Fruit fly (Drosophila melanogaster) whole organism, embryonic: ENCODE measurements around the gene Prm.
A peak's percentile ranks its signal among the peaks of the same experiment; 100 is the strongest.

Experiments used
- Atf6 ChIP-seq: fragments of 200-800 bp; sonication (Bioruptor generic); IDR thresholded peaks from 2 replicates; pipeline ENCODE4 v1.3.6; 2022; ENCODE audit warnings: missing biosample characterization, missing genetic modification characterization
- B-H2 ChIP-seq: fragments of 200-800 bp; sonication (Bioruptor generic); optimal IDR thresholded peaks from 2 replicates; lab custom pipeline; 2018; ENCODE audit warnings: missing biosample characterization, mild to moderate bottlenecking, missing genetic modification characterization
- BEAF-32 ChIP-seq: fragments of 200-800 bp; sonication (Bioruptor generic); optimal IDR thresholded peaks from 3 replicates; lab custom pipeline; 2017; ENCODE audit warnings: missing biosample characterization, missing genetic modification characterization, mild to moderate bottlenecking, moderate library complexity, missing genetic modification reagents
- CG11456 ChIP-seq: fragments of 200-800 bp; sonication (Bioruptor generic); IDR thresholded peaks from 3 replicates; pipeline ENCODE4 v1.3.6; 2022; ENCODE audit warnings: missing biosample characterization, missing genetic modification characterization
- CG11504 ChIP-seq: fragments of 200-800 bp; sonication (Bioruptor generic); optimal IDR thresholded peaks from 3 replicates; lab custom pipeline; 2019; ENCODE audit warnings: missing biosample characterization, mild to moderate bottlenecking, missing genetic modification characterization, moderate library complexity
- CG13287 ChIP-seq: fragments of 200-800 bp; sonication (Bioruptor generic); IDR thresholded peaks from 2 replicates; pipeline ENCODE4 v1.3.6; 2022; ENCODE audit warnings: missing biosample characterization, missing genetic modification characterization; ENCODE audit not compliant: partially characterized antibody
- CG14014 ChIP-seq: fragments of 200-800 bp; sonication (Bioruptor generic); IDR thresholded peaks from 2 replicates; pipeline ENCODE4 v1.3.6; 2022; ENCODE audit warnings: missing biosample characterization, missing genetic modification characterization
- CG1647 ChIP-seq: fragments of 200-800 bp; sonication (Bioruptor generic); optimal IDR thresholded peaks from 3 replicates; lab custom pipeline; 2016; ENCODE audit warnings: missing biosample characterization, missing genetic modification characterization
- CG16779 ChIP-seq: fragments of 200-800 bp; sonication (Bioruptor generic); IDR thresholded peaks from 2 replicates; pipeline ENCODE4 v1.3.6; 2022; ENCODE audit warnings: missing biosample characterization, missing genetic modification characterization
- CG17186 ChIP-seq: fragments of 200-800 bp; sonication (Bioruptor generic); optimal IDR thresholded peaks from 3 replicates; lab custom pipeline; 2017; ENCODE audit warnings: missing biosample characterization, missing genetic modification reagents, missing genetic modification characterization
- CG34376 ChIP-seq: fragments of 200-800 bp; sonication (Bioruptor generic); optimal IDR thresholded peaks from 2 replicates; lab custom pipeline; 2018; ENCODE audit warnings: missing biosample characterization, mild to moderate bottlenecking, missing genetic modification characterization
- CG8290 ChIP-seq, 3 experiments: fragments of 200-800 bp; sonication (Bioruptor generic); optimal IDR thresholded peaks; 2 replicates each; lab custom pipeline; 2016 to 2019; ENCODE audit warnings: missing biosample characterization in 3 of 3, missing genetic modification characterization in 3 of 3, mild to moderate bottlenecking in 2 of 3, moderate library complexity in 1 of 3
- CG9437 ChIP-seq: fragments of 200-800 bp; sonication (Bioruptor generic); optimal IDR thresholded peaks from 2 replicates; lab custom pipeline; 2018; ENCODE audit warnings: missing biosample characterization, mild to moderate bottlenecking, missing genetic modification characterization
- CG9609 ChIP-seq: fragments of 200-800 bp; sonication (Bioruptor generic); optimal IDR thresholded peaks from 3 replicates; lab custom pipeline; 2016; ENCODE audit warnings: missing biosample characterization, missing genetic modification characterization
- CG9932 ChIP-seq: fragments of 200-800 bp; sonication (Bioruptor generic); IDR thresholded peaks from 2 replicates; pipeline ENCODE4 v1.3.6; 2022; ENCODE audit warnings: missing biosample characterization, missing genetic modification characterization
- CTCF ChIP-seq: fragments of 200-800 bp; sonication (Bioruptor generic); optimal IDR thresholded peaks from 2 replicates; lab custom pipeline; 2017; ENCODE audit warnings: missing biosample characterization, mild to moderate bottlenecking, missing genetic modification characterization, moderate library complexity
- Camta ChIP-seq: fragments of 200-800 bp; sonication (Bioruptor generic); optimal IDR thresholded peaks from 2 replicates; lab custom pipeline; 2016; ENCODE audit warnings: missing biosample characterization, missing genetic modification characterization
- Dip3 ChIP-seq: fragments of 200-800 bp; sonication (Bioruptor generic); optimal IDR thresholded peaks from 3 replicates; lab custom pipeline; 2016; ENCODE audit warnings: missing biosample characterization, missing genetic modification characterization
- Dref ChIP-seq: fragments of 200-800 bp; sonication (Bioruptor generic); IDR thresholded peaks from 2 replicates; pipeline ENCODE4 v1.3.6; 2022; ENCODE audit warnings: missing biosample characterization, missing genetic modification characterization
- Ets65A ChIP-seq: fragments of 200-800 bp; sonication (Bioruptor generic); peaks from one replicate; lab custom pipeline; 2016; ENCODE audit warnings: missing biosample characterization, missing genetic modification characterization
- Gsc ChIP-seq: fragments of 200-800 bp; sonication (Bioruptor generic); IDR thresholded peaks from 2 replicates; pipeline ENCODE4 v1.3.6; 2022; ENCODE audit warnings: missing biosample characterization, missing genetic modification characterization
- HLH54F ChIP-seq: fragments of 200-800 bp; sonication (Bioruptor generic); optimal IDR thresholded peaks from 3 replicates; lab custom pipeline; 2016; ENCODE audit warnings: missing biosample characterization, missing genetic modification characterization
- HLHmδ ChIP-seq: fragments of 200-800 bp; sonication (Bioruptor generic); optimal IDR thresholded peaks from 2 replicates; lab custom pipeline; 2018; ENCODE audit warnings: missing biosample characterization, mild to moderate bottlenecking, missing genetic modification characterization, moderate library complexity
- HmgZ ChIP-seq: fragments of 200-800 bp; sonication (Bioruptor generic); optimal IDR thresholded peaks from 2 replicates; lab custom pipeline; 2018; ENCODE audit warnings: missing biosample characterization, mild to moderate bottlenecking, missing genetic modification characterization
- MBD-R2 ChIP-seq: fragments of 200-800 bp; sonication (Bioruptor generic); IDR thresholded peaks from 2 replicates; pipeline ENCODE4 v1.3.6; 2022; ENCODE audit warnings: missing biosample characterization, missing genetic modification characterization
- NC2β ChIP-seq: fragments of 200-800 bp; sonication (Bioruptor generic); optimal IDR thresholded peaks from 2 replicates; lab custom pipeline; 2016; ENCODE audit warnings: missing biosample characterization, missing genetic modification characterization
- NFAT ChIP-seq: fragments of 200-800 bp; sonication (Bioruptor generic); IDR thresholded peaks from 2 replicates; pipeline ENCODE4 v1.3.6; 2022; ENCODE audit warnings: missing biosample characterization, missing genetic modification characterization
- PHDP ChIP-seq: fragments of 200-800 bp; sonication (Bioruptor generic); optimal IDR thresholded peaks from 3 replicates; lab custom pipeline; 2018; ENCODE audit warnings: missing biosample characterization, mild to moderate bottlenecking, missing genetic modification characterization, moderate library complexity
- Pdp1 ChIP-seq, 2 experiments: fragments of 200-800 bp; sonication (Bioruptor generic); optimal IDR thresholded peaks; 3 replicates each; lab custom pipeline; 2016; ENCODE audit warnings: missing biosample characterization in 2 of 2, missing genetic modification characterization in 2 of 2, mild to moderate bottlenecking in 1 of 2, moderate library complexity in 1 of 2
- Sox100B ChIP-seq: fragments of 200-800 bp; sonication (Bioruptor generic); optimal IDR thresholded peaks from 3 replicates; lab custom pipeline; 2018; ENCODE audit warnings: missing biosample characterization, mild to moderate bottlenecking, missing genetic modification characterization
- YL-1 ChIP-seq: fragments of 200-800 bp; sonication (Bioruptor generic); optimal IDR thresholded peaks from 3 replicates; lab custom pipeline; 2017; ENCODE audit warnings: missing biosample characterization, mild to moderate bottlenecking, missing genetic modification characterization
- ara ChIP-seq: fragments of 200-800 bp; sonication (Bioruptor generic); IDR thresholded peaks from 2 replicates; pipeline ENCODE4 v1.3.6; 2022; ENCODE audit warnings: missing biosample characterization, missing genetic modification characterization
- ems ChIP-seq: fragments of 200-800 bp; sonication (Bioruptor generic); optimal IDR thresholded peaks from 3 replicates; lab custom pipeline; 2016; ENCODE audit warnings: missing biosample characterization, missing genetic modification characterization
- grau ChIP-seq: fragments of 200-800 bp; optimal IDR thresholded peaks from 3 replicates; lab custom pipeline; 2019; ENCODE audit warnings: missing biosample characterization, mild to moderate bottlenecking, missing genetic modification characterization, moderate library complexity
- gro ChIP-seq: fragments of 200-800 bp; sonication (Bioruptor generic); optimal IDR thresholded peaks from 2 replicates; lab custom pipeline; 2016; ENCODE audit warnings: missing biosample characterization, missing genetic modification characterization
- hb ChIP-seq: fragments of 200-800 bp; sonication (Bioruptor generic); IDR thresholded peaks from 3 replicates; pipeline ENCODE4 v1.3.6; 2022; ENCODE audit warnings: missing biosample characterization, missing genetic modification characterization; ENCODE audit not compliant: partially characterized antibody
- jumu ChIP-seq: fragments of 200-800 bp; sonication (Bioruptor generic); optimal IDR thresholded peaks from 3 replicates; lab custom pipeline; 2016; ENCODE audit warnings: missing biosample characterization, missing genetic modification characterization
- ken ChIP-seq: fragments of 200-800 bp; sonication (Bioruptor generic); IDR thresholded peaks from 3 replicates; pipeline ENCODE4 v1.3.6; 2022; ENCODE audit warnings: missing biosample characterization, missing genetic modification characterization
- lab ChIP-seq: fragments of 200-800 bp; sonication (Bioruptor generic); optimal IDR thresholded peaks from 3 replicates; lab custom pipeline; 2017; ENCODE audit warnings: missing biosample characterization, missing genetic modification characterization, mild to moderate bottlenecking, moderate library complexity, missing genetic modification reagents
- lbe ChIP-seq: fragments of 200-800 bp; sonication (Bioruptor generic); optimal IDR thresholded peaks from 2 replicates; lab custom pipeline; 2016; ENCODE audit warnings: missing biosample characterization, mild to moderate bottlenecking, missing genetic modification characterization
- mirr ChIP-seq: fragments of 200-800 bp; sonication (Bioruptor generic); optimal IDR thresholded peaks from 3 replicates; lab custom pipeline; 2018; ENCODE audit warnings: missing biosample characterization, mild to moderate bottlenecking, missing genetic modification characterization
- pzg ChIP-seq: fragments of 200-800 bp; sonication (Bioruptor generic); optimal IDR thresholded peaks from 3 replicates; lab custom pipeline; 2018; ENCODE audit warnings: missing biosample characterization, mild to moderate bottlenecking, missing genetic modification characterization, moderate library complexity
- rib ChIP-seq: fragments of 200-800 bp; sonication (Bioruptor generic); IDR thresholded peaks from 2 replicates; pipeline ENCODE4 v1.3.6; 2022; ENCODE audit warnings: missing biosample characterization, missing genetic modification characterization
- so ChIP-seq: fragments of 200-800 bp; sonication (Bioruptor generic); IDR thresholded peaks from 3 replicates; pipeline ENCODE4 v1.3.6; 2022; ENCODE audit warnings: missing biosample characterization, missing genetic modification characterization
- sob ChIP-seq: fragments of 200-800 bp; sonication (Bioruptor generic); IDR thresholded peaks from 2 replicates; pipeline ENCODE4 v1.3.6; 2022; ENCODE audit warnings: missing biosample characterization, missing genetic modification characterization
- sug ChIP-seq: fragments of 200-800 bp; optimal IDR thresholded peaks from 2 replicates; lab custom pipeline; 2019; ENCODE audit warnings: missing biosample characterization, mild to moderate bottlenecking, missing genetic modification characterization, moderate library complexity
- tin ChIP-seq: fragments of 200-800 bp; sonication (Bioruptor generic); optimal IDR thresholded peaks from 3 replicates; lab custom pipeline; 2016; ENCODE audit warnings: missing biosample characterization, missing genetic modification characterization
- tll ChIP-seq, 2 experiments: fragments of 200-800 bp in 1 of 2; fragments of >200 bp in 1 of 2; sonication (Bioruptor generic) in 1 of 2; optimal IDR thresholded peaks; 2 replicates each; lab custom pipeline; 2017 to 2019; ENCODE audit warnings: missing biosample characterization in 2 of 2, missing genetic modification characterization in 2 of 2, mild to moderate bottlenecking in 1 of 2, moderate library complexity in 1 of 2
- trh ChIP-seq: fragments of 200-800 bp; sonication (Bioruptor generic); optimal IDR thresholded peaks from 2 replicates; lab custom pipeline; 2016; ENCODE audit warnings: missing biosample characterization, missing genetic modification characterization
- wor ChIP-seq: fragments of 200-800 bp; sonication (Bioruptor generic); IDR thresholded peaks from 2 replicates; pipeline ENCODE4 v1.3.6; 2022; ENCODE audit warnings: missing biosample characterization, missing genetic modification characterization

Prm gene

dm6 chr3L:8719990-8720559, 25.0 kb downstream of the Prm start, which contains the start of gene SrpRbeta (continued):
- peak; percentile 63; the same call in 1 of the 2 replicates for TF ChIP-seq MBD-R2
- peak; percentile 7 for TF ChIP-seq ems (GFP tag; lab: Kevin White, UChicago)
- 0 out of 2 replicates have a peak, but pooled peaks have one; percentile 27 for TF ChIP-seq CG16779 (GFP tag; lab: Robert Waterston, UW)
- peak; percentile 23; the same call in 1 of the 3 replicates for TF ChIP-seq CG11456 (GFP tag; lab: Robert Waterston, UW)
- TF ChIP-seq YL-1 (GFP tag; lab: Kevin White, UChicago) = peak; percentile 87
- TF ChIP-seq CG9609 = no peak
- TF ChIP-seq tll (GFP tag; optimal IDR thresholded peaks at IDR 0.05; lab: Kevin White, UChicago) = no peak
- peak; percentile 40 for TF ChIP-seq lbe
- TF ChIP-seq CG34376 = peak; percentile 34
- TF ChIP-seq Dip3 (GFP tag; lab: Kevin White, UChicago) = peak; percentile 22
- peak; percentile 68 for TF ChIP-seq sob
- TF ChIP-seq CG9932 = peak; percentile 33; the same call in 1 of the 2 replicates
- TF ChIP-seq gro (GFP tag; lab: Kevin White, UChicago) = peak; percentile 60
- TF ChIP-seq NFAT (GFP tag; lab: Robert Waterston, UW) = peak; percentile 65; the same call in 1 of the 2 replicates
- TF ChIP-seq Dref (GFP tag; lab: Robert Waterston, UW) = 0 out of 2 replicates have a peak, but pooled peaks have one; percentile 17
- TF ChIP-seq HmgZ (tag; lab: Kevin White, UChicago) = peak; percentile 71
- peak; percentile 43 for TF ChIP-seq mirr (GFP tag; lab: Kevin White, UChicago)
- peak; percentile 23 for TF ChIP-seq CTCF (GFP tag; lab: Kevin White, UChicago)
- no peak for TF ChIP-seq Atf6 (GFP tag; lab: Robert Waterston, UW)
- TF ChIP-seq wor (GFP tag; lab: Robert Waterston, UW) = no peak
- TF ChIP-seq Gsc (GFP tag; lab: Robert Waterston, UW) = no peak
- peak; percentile 94 for TF ChIP-seq Ets65A
- peak in 1 of 2 experiments; percentile 48 for TF ChIP-seq Pdp1 (GFP tag; optimal IDR thresholded peaks at IDR 0.05; lab: Kevin White, UChicago)
- peak; percentile 30 for TF ChIP-seq HLH54F
- peak; percentile 6 for TF ChIP-seq CG1647 (GFP tag; lab: Kevin White, UChicago)
- TF ChIP-seq pzg (GFP tag; lab: Kevin White, UChicago) = peak; percentile 65
- no peak for TF ChIP-seq CG8290 (GFP tag; optimal IDR thresholded peaks at IDR 0.05; lab: Kevin White, UChicago)
- TF ChIP-seq CG8290 (tag; optimal IDR thresholded peaks at IDR 0.05; lab: Kevin White, UChicago) = peak in 1 of 2 experiments; percentile 75
- TF ChIP-seq lab (GFP tag; lab: Kevin White, UChicago) = peak; percentile 65
- peak; percentile 27; the same call in 1 of the 2 replicates for TF ChIP-seq ara (GFP tag; lab: Robert Waterston, UW)
- TF ChIP-seq hb (GFP tag; lab: Robert Waterston, UW) = no peak
- TF ChIP-seq so (GFP tag; lab: Robert Waterston, UW) = 0 out of 3 replicates have a peak, but pooled peaks have one; percentile 52
- peak; percentile 17 for TF ChIP-seq jumu (GFP tag; lab: Kevin White, UChicago)
- no peak for TF ChIP-seq CG11504
- TF ChIP-seq BEAF-32 (GFP tag; lab: Kevin White, UChicago) = peak; percentile 15
- no peak for TF ChIP-seq rib (GFP tag; lab: Robert Waterston, UW)
- TF ChIP-seq CG9437 (GFP tag; lab: Kevin White, UChicago) = no peak
- TF ChIP-seq HLHmδ (GFP tag; lab: Kevin White, UChicago) = no peak
- TF ChIP-seq CG13287 (GFP tag; lab: Robert Waterston, UW) = 0 out of 2 replicates have a peak, but pooled peaks have one; percentile 11
- no peak for TF ChIP-seq Sox100B (GFP tag; lab: Kevin White, UChicago)
- peak; percentile 72 for TF ChIP-seq B-H2
- no peak for TF ChIP-seq trh (GFP tag; lab: Kevin White, UChicago)
- TF ChIP-seq sug (tag; lab: Kevin White, UChicago) = peak; percentile 20
- no peak for TF ChIP-seq Camta (GFP tag; lab: Kevin White, UChicago)
- no peak for TF ChIP-seq tin (GFP tag; lab: Kevin White, UChicago)
- 0 out of 3 replicates have a peak, but pooled peaks have one; percentile 5 for TF ChIP-seq ken
- peak; percentile 17 for TF ChIP-seq grau (tag; lab: Kevin White, UChicago)
- TF ChIP-seq PHDP (tag; lab: Kevin White, UChicago) = peak; percentile 7
- peak; percentile 29 for TF ChIP-seq NC2β (GFP tag; lab: Kevin White, UChicago)
- TF ChIP-seq CG17186 = peak; percentile 26
- 0 out of 2 replicates have a peak, but pooled peaks have one; percentile 24 for TF ChIP-seq CG14014 (GFP tag; lab: Robert Waterston, UW)
